Worm (Caenorhabditis elegans) whole organism, late embryonic: ENCODE measurements around the gene rps-23.

Source experiments
- F13H6.1 ChIP-seq: sonication (generic microtip); optimal IDR thresholded peaks from 2 replicates; lab custom pipeline; 2016; ENCODE audit warnings: missing genetic modification characterization, missing compliant biosample characterization
- hlh-13 ChIP-seq: fragments of 200-800 bp; sonication (Bioruptor generic); optimal IDR thresholded peaks from 2 replicates; lab custom pipeline; 2018; ENCODE audit warnings: mild to moderate bottlenecking, missing genetic modification characterization, missing compliant biosample characterization
- nhr-232 ChIP-seq: sonication (generic microtip); optimal IDR thresholded peaks from 2 replicates; lab custom pipeline; 2016; ENCODE audit warnings: missing genetic modification characterization, missing compliant biosample characterization
- sox-4 ChIP-seq: sonication (generic microtip); optimal IDR thresholded peaks from 2 replicates; lab custom pipeline; 2017; ENCODE audit warnings: mild to moderate bottlenecking, missing genetic modification characterization, inconsistent platforms, missing compliant biosample characterization

DNA sequence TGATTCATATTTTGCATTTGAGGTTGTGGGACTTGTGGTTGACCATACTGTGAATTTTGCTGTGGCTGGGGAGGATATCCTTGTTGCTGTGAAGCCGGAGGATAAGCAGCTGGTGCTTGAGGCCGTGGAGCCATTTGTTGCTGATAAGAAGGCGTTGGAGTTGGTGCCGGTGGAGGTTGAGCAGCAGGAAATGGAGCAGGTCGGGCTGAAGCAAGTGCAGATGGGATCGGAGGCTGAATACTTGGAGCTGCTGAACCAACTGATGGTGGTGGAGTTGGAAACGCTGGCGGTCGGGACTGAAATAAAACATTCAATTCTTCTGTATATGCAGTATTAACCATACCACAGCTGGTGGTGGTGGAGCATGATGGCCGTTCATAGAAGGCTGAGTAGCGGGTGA, 30.9 kb downstream of the rps-23 start:
- TF ChIP-seq sox-4 (tag; lab: Kevin White, UChicago): no peak
- no peak for TF ChIP-seq nhr-232 (tag; lab: Kevin White, UChicago)
- no peak for TF ChIP-seq hlh-13 (GFP tag; lab: Kevin White, UChicago)
- no peak for TF ChIP-seq F13H6.1 (tag; lab: Kevin White, UChicago)
